Worm (Caenorhabditis elegans) whole organism, L4 larva: Measurements from ENCODE around the gene cdh-1.

ENCODE experiments used
- D1046.2 ChIP-seq: fragments of 200-800 bp; sonication (Bioruptor generic); IDR thresholded peaks from 2 replicates; pipeline ENCODE4 v1.3.6; 2022; ENCODE audit warnings: missing genetic modification characterization, missing compliant biosample characterization
- ZK546.5 ChIP-seq, 2 experiments: sonication (generic microtip); optimal IDR thresholded peaks; 2 replicates each; lab custom pipeline; 2017; ENCODE audit warnings: missing biosample characterization in 2 of 2, missing genetic modification characterization in 2 of 2
- ceh-20 ChIP-seq: fragments of 200-800 bp; sonication (Bioruptor generic); IDR thresholded peaks from 2 replicates; pipeline ENCODE4 v1.3.6; 2022; ENCODE audit warnings: missing genetic modification reagents, missing genetic modification characterization, missing compliant biosample characterization
- ceh-32 ChIP-seq: sonication (generic microtip); optimal IDR thresholded peaks from 2 replicates; lab custom pipeline; 2016; ENCODE audit warnings: mild to moderate bottlenecking, missing genetic modification characterization, missing compliant biosample characterization; ENCODE audit not compliant: poor library complexity
- ceh-44 ChIP-seq: fragments of 200-800 bp; sonication (Bioruptor generic); IDR thresholded peaks from 2 replicates; pipeline ENCODE4 v1.3.6; 2022; ENCODE audit warnings: missing genetic modification reagents, missing genetic modification characterization, missing compliant biosample characterization
- ceh-62 ChIP-seq: sonication (generic microtip); optimal IDR thresholded peaks from 2 replicates; lab custom pipeline; 2017; ENCODE audit warnings: missing biosample characterization, missing genetic modification characterization
- ces-1 ChIP-seq: fragments of 150-350 bp; sonication (generic microtip); optimal IDR thresholded peaks from 4 replicates; lab custom pipeline; 2014; ENCODE audit warnings: missing biosample characterization, missing genetic modification reagents, missing genetic modification characterization
- daf-19 ChIP-seq: fragments of 200-800 bp; sonication (Bioruptor generic); conservative IDR thresholded peaks from 2 replicates; pipeline ENCODE4 v1.3.6; 2022; ENCODE audit warnings: missing genetic modification characterization, missing compliant biosample characterization
- dpl-1 ChIP-seq: fragments of 150-350 bp; optimal IDR thresholded peaks from 2 replicates; lab custom pipeline; 2014; ENCODE audit warnings: missing biosample characterization, missing genetic modification reagents, missing genetic modification characterization
- lsy-2 ChIP-seq, 2 experiments: fragments of 150-350 bp in 1 of 2; sonication (generic microtip) in 1 of 2; optimal IDR thresholded peaks; 2 replicates each; lab custom pipeline; 2014 to 2017; ENCODE audit warnings: missing biosample characterization in 2 of 2, missing genetic modification characterization in 2 of 2
- nhr-25 ChIP-seq: sonication (generic microtip); optimal IDR thresholded peaks from 2 replicates; lab custom pipeline; 2017; ENCODE audit warnings: missing genetic modification characterization, mild to moderate bottlenecking, missing compliant biosample characterization, antibody characterized with exemption, moderate library complexity, borderline replicate concordance; ENCODE audit not compliant: insufficient read depth
- pqm-1 ChIP-seq: sonication (generic microtip); optimal IDR thresholded peaks from 2 replicates; lab custom pipeline; 2017; ENCODE audit warnings: missing biosample characterization, missing genetic modification characterization
- set-16 ChIP-seq: fragments of 200-800 bp; sonication (Bioruptor generic); IDR thresholded peaks from 2 replicates; pipeline ENCODE4 v1.3.6; 2022; ENCODE audit warnings: missing genetic modification reagents, missing genetic modification characterization, missing compliant biosample characterization
- snpc-4 ChIP-seq: fragments of 150-350 bp; optimal IDR thresholded peaks from 2 replicates; lab custom pipeline; 2014; ENCODE audit warnings: missing biosample characterization, missing genetic modification characterization

- TF ChIP-seq snpc-4 (tag; lab: Kevin White, UChicago): no peak
- no peak for TF ChIP-seq ceh-20 (GFP tag; lab: Robert Waterston, UW)
- TF ChIP-seq pqm-1 (tag; lab: Kevin White, UChicago): no peak
- no peak for TF ChIP-seq D1046.2 (GFP tag; lab: Robert Waterston, UW)
- TF ChIP-seq lsy-2 (tag; optimal IDR thresholded peaks at IDR 0.05; lab: Kevin White, UChicago): no peak
- TF ChIP-seq ceh-62 (tag; lab: Kevin White, UChicago): no peak
- no peak for TF ChIP-seq daf-19
- TF ChIP-seq ceh-44 (GFP tag; lab: Robert Waterston, UW): no peak
- TF ChIP-seq nhr-25 (tag; lab: Kevin White, UChicago): no peak
- TF ChIP-seq ZK546.5 (tag; optimal IDR thresholded peaks at IDR 0.05; lab: Kevin White, UChicago): no peak
- no peak for TF ChIP-seq set-16 (GFP tag; lab: Robert Waterston, UW)
- TF ChIP-seq dpl-1 (GFP tag; lab: Kevin White, UChicago): no peak
- TF ChIP-seq ceh-32 (tag; lab: Kevin White, UChicago): no peak
- no peak for TF ChIP-seq ces-1 (GFP tag; lab: Kevin White, UChicago)
Observed at ce11 chrIII:2976176-2976575, 65.5 kb downstream of the cdh-1 start.
